Worm (Caenorhabditis elegans): ENCODE results near the gene gon-1.

ce11 chrIV:9920426-9920825 is 32.8 kb downstream of the gon-1 start:
- TF ChIP-seq cebp-2 (GFP tag; IDR thresholded peaks at IDR 0.05): no peak
- no peak for TF ChIP-seq aptf-2 (GFP tag; conservative IDR thresholded peaks at IDR 0.05)
